Fruit fly (Drosophila melanogaster) whole organism, embryonic: ENCODE data around the gene CG15629.

Experiments used
- Aef1 ChIP-seq: fragments of 200-800 bp; sonication (Bioruptor generic); IDR thresholded peaks from 3 replicates; pipeline ENCODE4 v1.3.6; 2022; ENCODE audit warnings: missing biosample characterization, missing genetic modification characterization
- Antp ChIP-seq: fragments of 200-800 bp; sonication (Bioruptor generic); optimal IDR thresholded peaks from 3 replicates; lab custom pipeline; 2016; ENCODE audit warnings: missing biosample characterization, missing genetic modification characterization
- CG10431 ChIP-seq: fragments of 200-800 bp; sonication (Bioruptor generic); optimal IDR thresholded peaks from 3 replicates; lab custom pipeline; 2018; ENCODE audit warnings: missing biosample characterization, mild to moderate bottlenecking, missing genetic modification characterization
- CG1233 ChIP-seq: fragments of 200-800 bp; sonication (Bioruptor generic); optimal IDR thresholded peaks from 4 replicates; lab custom pipeline; 2018; ENCODE audit warnings: missing biosample characterization, mild to moderate bottlenecking, missing genetic modification characterization
- CG13296 ChIP-seq: fragments of 200-800 bp; sonication (Bioruptor generic); optimal IDR thresholded peaks from 3 replicates; lab custom pipeline; 2018; ENCODE audit warnings: missing biosample characterization, mild to moderate bottlenecking, missing genetic modification characterization
- CG13894 ChIP-seq: fragments of 200-800 bp; sonication (Bioruptor generic); optimal IDR thresholded peaks from 3 replicates; lab custom pipeline; 2018; ENCODE audit warnings: missing biosample characterization, mild to moderate bottlenecking, missing genetic modification characterization, moderate library complexity
- CG1647 ChIP-seq: fragments of 200-800 bp; sonication (Bioruptor generic); optimal IDR thresholded peaks from 3 replicates; lab custom pipeline; 2016; ENCODE audit warnings: missing biosample characterization, missing genetic modification characterization
- CG17328 ChIP-seq: fragments of 200-800 bp; sonication (Bioruptor generic); IDR thresholded peaks from 2 replicates; pipeline ENCODE4 v1.3.6; 2022; ENCODE audit warnings: missing biosample characterization, missing genetic modification characterization
- CG17612 ChIP-seq: fragments of 200-800 bp; sonication (Bioruptor generic); IDR thresholded peaks from 2 replicates; pipeline ENCODE4 v1.3.6; 2022; ENCODE audit warnings: missing biosample characterization, missing genetic modification characterization
- CG17829 ChIP-seq: fragments of 200-800 bp; optimal IDR thresholded peaks from 2 replicates; lab custom pipeline; 2019; ENCODE audit warnings: missing biosample characterization, mild to moderate bottlenecking, missing genetic modification characterization, moderate library complexity
- CG2129 ChIP-seq: fragments of 200-800 bp; sonication (Bioruptor generic); IDR thresholded peaks from 2 replicates; pipeline ENCODE4 v1.3.6; 2022; ENCODE audit warnings: missing biosample characterization, missing genetic modification characterization; ENCODE audit not compliant: partially characterized antibody
- CG2202 ChIP-seq: fragments of 200-800 bp; sonication (Bioruptor generic); optimal IDR thresholded peaks from 2 replicates; lab custom pipeline; 2018; ENCODE audit warnings: missing biosample characterization, mild to moderate bottlenecking, missing genetic modification characterization
- CG30403 ChIP-seq: fragments of 200-800 bp; sonication (Bioruptor generic); optimal IDR thresholded peaks from 3 replicates; lab custom pipeline; 2016; ENCODE audit warnings: missing biosample characterization, missing genetic modification characterization
- CG31441 ChIP-seq: fragments of 200-800 bp; sonication (Bioruptor generic); IDR thresholded peaks from 2 replicates; pipeline ENCODE4 v1.3.6; 2022; ENCODE audit warnings: missing biosample characterization, missing genetic modification characterization
- CG34376 ChIP-seq: fragments of 200-800 bp; sonication (Bioruptor generic); optimal IDR thresholded peaks from 2 replicates; lab custom pipeline; 2018; ENCODE audit warnings: missing biosample characterization, mild to moderate bottlenecking, missing genetic modification characterization
- CG34422 ChIP-seq: fragments of 200-800 bp; sonication (Bioruptor generic); IDR thresholded peaks from 3 replicates; pipeline ENCODE4 v1.3.6; 2022; ENCODE audit warnings: missing biosample characterization, missing genetic modification characterization
- CG3995 ChIP-seq: fragments of 200-800 bp; sonication (Bioruptor generic); optimal IDR thresholded peaks from 3 replicates; lab custom pipeline; 2016; ENCODE audit warnings: missing biosample characterization, missing genetic modification characterization
- CG6272 ChIP-seq: fragments of 200-800 bp; sonication (Bioruptor generic); IDR thresholded peaks from 2 replicates; pipeline ENCODE4 v1.3.6; 2022; ENCODE audit warnings: missing biosample characterization, missing genetic modification characterization
- Deaf1 ChIP-seq: fragments of 200-800 bp; optimal IDR thresholded peaks from 3 replicates; lab custom pipeline; 2019; ENCODE audit warnings: missing biosample characterization, mild to moderate bottlenecking, missing genetic modification characterization, moderate library complexity
- Doc3 ChIP-seq: fragments of 200-800 bp; sonication (Bioruptor generic); IDR thresholded peaks from 3 replicates; pipeline ENCODE4 v1.3.6; 2022; ENCODE audit warnings: missing biosample characterization, missing genetic modification characterization; ENCODE audit not compliant: partially characterized antibody
- Dref ChIP-seq: fragments of 200-800 bp; sonication (Bioruptor generic); IDR thresholded peaks from 2 replicates; pipeline ENCODE4 v1.3.6; 2022; ENCODE audit warnings: missing biosample characterization, missing genetic modification characterization
- Drgx ChIP-seq: fragments of 200-800 bp; sonication (Bioruptor generic); IDR thresholded peaks from 2 replicates; pipeline ENCODE4 v1.3.6; 2022; ENCODE audit warnings: missing biosample characterization, missing genetic modification characterization
- E2f1 ChIP-seq: fragments of 200-800 bp; sonication (Bioruptor generic); IDR thresholded peaks from 2 replicates; pipeline ENCODE4 v1.3.6; 2022; ENCODE audit warnings: missing biosample characterization, missing genetic modification characterization
- Ets65A ChIP-seq: fragments of 200-800 bp; sonication (Bioruptor generic); peaks from one replicate; lab custom pipeline; 2016; ENCODE audit warnings: missing biosample characterization, missing genetic modification characterization
- Ets97D ChIP-seq: fragments of 200-800 bp; sonication (Bioruptor generic); optimal IDR thresholded peaks from 3 replicates; lab custom pipeline; 2016; ENCODE audit warnings: missing biosample characterization, missing genetic modification characterization
- HLH4C ChIP-seq: fragments of 200-800 bp; sonication (Bioruptor generic); IDR thresholded peaks from 3 replicates; pipeline ENCODE4 v1.3.6; 2022; ENCODE audit warnings: missing biosample characterization, missing genetic modification characterization; ENCODE audit not compliant: partially characterized antibody
- HmgD ChIP-seq: fragments of 200-800 bp; sonication (Bioruptor generic); optimal IDR thresholded peaks from 3 replicates; lab custom pipeline; 2016; ENCODE audit warnings: missing biosample characterization, missing genetic modification characterization
- Hr78 ChIP-seq, 2 experiments: fragments of 200-800 bp in 1 of 2; fragments of >200 bp in 1 of 2; sonication (Bioruptor generic) in 1 of 2; optimal IDR thresholded peaks; 2 replicates each; lab custom pipeline; 2017 to 2019; ENCODE audit warnings: missing biosample characterization in 2 of 2, missing genetic modification characterization in 2 of 2, mild to moderate bottlenecking in 1 of 2, moderate library complexity in 1 of 2
- MESR4 ChIP-seq: fragments of 200-800 bp; sonication (Bioruptor generic); optimal IDR thresholded peaks from 2 replicates; lab custom pipeline; 2018; ENCODE audit warnings: missing biosample characterization, mild to moderate bottlenecking, missing genetic modification characterization, moderate library complexity
- NC2α ChIP-seq: fragments of 200-800 bp; sonication (Bioruptor generic); optimal IDR thresholded peaks from 2 replicates; lab custom pipeline; 2016; ENCODE audit warnings: missing biosample characterization, missing genetic modification characterization
- Nf-YA ChIP-seq: fragments of 200-800 bp; sonication (Bioruptor generic); IDR thresholded peaks from 2 replicates; pipeline ENCODE4 v1.3.6; 2022; ENCODE audit warnings: missing biosample characterization, missing genetic modification characterization
- Rx ChIP-seq: fragments of 200-800 bp; sonication (Bioruptor generic); IDR thresholded peaks from 2 replicates; pipeline ENCODE4 v1.3.6; 2022; ENCODE audit warnings: missing biosample characterization, missing genetic modification characterization
- Sin3A ChIP-seq: fragments of >200 bp; optimal IDR thresholded peaks from 2 replicates; lab custom pipeline; 2018
- Vsx1 ChIP-seq: fragments of 200-800 bp; sonication (Bioruptor generic); optimal IDR thresholded peaks from 2 replicates; lab custom pipeline; 2017; ENCODE audit warnings: missing biosample characterization, mild to moderate bottlenecking, missing genetic modification characterization, missing genetic modification reagents
- cas ChIP-seq: fragments of 200-800 bp; sonication (Bioruptor generic); IDR thresholded peaks from 2 replicates; pipeline ENCODE4 v1.3.6; 2022; ENCODE audit warnings: missing biosample characterization, missing genetic modification characterization
- caup ChIP-seq: fragments of 200-800 bp; sonication (Bioruptor generic); optimal IDR thresholded peaks from 3 replicates; lab custom pipeline; 2017; ENCODE audit warnings: missing biosample characterization, mild to moderate bottlenecking, missing genetic modification characterization, moderate library complexity; ENCODE audit not compliant: severe bottlenecking
- dimm ChIP-seq: fragments of 200-800 bp; sonication (Bioruptor generic); IDR thresholded peaks from 2 replicates; pipeline ENCODE4 v1.3.6; 2022; ENCODE audit warnings: missing biosample characterization, missing genetic modification characterization
- disco-r ChIP-seq: fragments of 200-800 bp; sonication (Bioruptor generic); optimal IDR thresholded peaks from 2 replicates; lab custom pipeline; 2016; ENCODE audit warnings: missing biosample characterization, missing genetic modification characterization
- emc ChIP-seq: fragments of 200-800 bp; sonication (Bioruptor generic); optimal IDR thresholded peaks from 2 replicates; lab custom pipeline; 2016; ENCODE audit warnings: missing biosample characterization, missing genetic modification characterization
- ems ChIP-seq: fragments of 200-800 bp; sonication (Bioruptor generic); optimal IDR thresholded peaks from 3 replicates; lab custom pipeline; 2016; ENCODE audit warnings: missing biosample characterization, missing genetic modification characterization
- gro ChIP-seq: fragments of 200-800 bp; sonication (Bioruptor generic); optimal IDR thresholded peaks from 2 replicates; lab custom pipeline; 2016; ENCODE audit warnings: missing biosample characterization, missing genetic modification characterization
- gsb ChIP-seq: fragments of 200-800 bp; sonication (Bioruptor generic); IDR thresholded peaks from 2 replicates; pipeline ENCODE4 v1.3.6; 2022; ENCODE audit warnings: missing biosample characterization, missing genetic modification characterization
- hb ChIP-seq: fragments of 200-800 bp; sonication (Bioruptor generic); IDR thresholded peaks from 3 replicates; pipeline ENCODE4 v1.3.6; 2022; ENCODE audit warnings: missing biosample characterization, missing genetic modification characterization; ENCODE audit not compliant: partially characterized antibody
- oc ChIP-seq: fragments of 200-800 bp; sonication (Bioruptor generic); optimal IDR thresholded peaks from 2 replicates; lab custom pipeline; 2018; ENCODE audit warnings: missing biosample characterization, mild to moderate bottlenecking, missing genetic modification characterization, moderate library complexity
- p53 ChIP-seq: fragments of 200-800 bp; sonication (Bioruptor generic); optimal IDR thresholded peaks from 2 replicates; lab custom pipeline; 2016; ENCODE audit warnings: missing biosample characterization, missing genetic modification characterization
- peb ChIP-seq: fragments of 200-800 bp; sonication (Bioruptor generic); IDR thresholded peaks from 2 replicates; pipeline ENCODE4 v1.3.6; 2022; ENCODE audit warnings: missing biosample characterization, missing genetic modification characterization
- slou ChIP-seq: fragments of 200-800 bp; sonication (Bioruptor generic); optimal IDR thresholded peaks from 3 replicates; lab custom pipeline; 2016; ENCODE audit warnings: missing biosample characterization, missing genetic modification characterization
- so ChIP-seq: fragments of 200-800 bp; sonication (Bioruptor generic); IDR thresholded peaks from 3 replicates; pipeline ENCODE4 v1.3.6; 2022; ENCODE audit warnings: missing biosample characterization, missing genetic modification characterization
- sr ChIP-seq: fragments of 200-800 bp; sonication (Bioruptor generic); IDR thresholded peaks from 3 replicates; pipeline ENCODE4 v1.3.6; 2022; ENCODE audit warnings: missing biosample characterization, missing genetic modification characterization
- unc-4 ChIP-seq: fragments of 200-800 bp; sonication (Bioruptor generic); IDR thresholded peaks from 2 replicates; pipeline ENCODE4 v1.3.6; 2022; ENCODE audit warnings: missing biosample characterization, missing genetic modification characterization; ENCODE audit not compliant: partially characterized antibody
- vfl ChIP-seq: fragments of 200-800 bp; sonication (Bioruptor generic); optimal IDR thresholded peaks from 2 replicates; lab custom pipeline; 2016; ENCODE audit warnings: missing biosample characterization, missing genetic modification characterization
- wek ChIP-seq: fragments of 200-800 bp; sonication (Bioruptor generic); optimal IDR thresholded peaks from 3 replicates; lab custom pipeline; 2018; ENCODE audit warnings: missing biosample characterization, mild to moderate bottlenecking, missing genetic modification characterization, moderate library complexity

CG15629 gene

dm6 chr2L:4861503-4861902, 48.7 kb downstream of the CG15629 start (continued):
- TF ChIP-seq vfl (GFP tag; lab: Kevin White, UChicago), result no peak
- no peak for TF ChIP-seq Dref
- TF ChIP-seq oc (tag; lab: Kevin White, UChicago), result no peak
- TF ChIP-seq CG10431, result no peak
- no peak for TF ChIP-seq Sin3A (lab: Kevin White, UChicago)
- peak; percentile 50; the same call in 1 of the 2 replicates for TF ChIP-seq CG6272 (GFP tag; lab: Robert Waterston, UW)
- no peak for TF ChIP-seq disco-r
- peak; percentile 62; the same call in 1 of the 2 replicates for TF ChIP-seq gsb (GFP tag; lab: Robert Waterston, UW)
- TF ChIP-seq NC2α (GFP tag; lab: Kevin White, UChicago), result no peak
- TF ChIP-seq HmgD, result no peak
- no peak for TF ChIP-seq slou (GFP tag; lab: Kevin White, UChicago)
- TF ChIP-seq CG34422, result peak; percentile 52; the same call in 2 of the 3 replicates
- no peak for TF ChIP-seq CG34376 (GFP tag; lab: Kevin White, UChicago)
- no peak for TF ChIP-seq CG1647 (GFP tag; lab: Kevin White, UChicago)
- peak; percentile 50; the same call in 1 of the 2 replicates for TF ChIP-seq E2f1 (GFP tag; lab: Robert Waterston, UW)
- TF ChIP-seq CG1233 (GFP tag; lab: Kevin White, UChicago), result peak; percentile 35
- no peak for TF ChIP-seq sr
- no peak for TF ChIP-seq p53 (GFP tag; lab: Kevin White, UChicago)
- no peak for TF ChIP-seq Vsx1 (GFP tag; lab: Kevin White, UChicago)
- no peak for TF ChIP-seq peb (GFP tag; lab: Robert Waterston, UW)
- TF ChIP-seq CG2202 (tag; lab: Kevin White, UChicago), result no peak
- TF ChIP-seq Aef1 (GFP tag; lab: Robert Waterston, UW), result peak; percentile 38; the same call in 1 of the 3 replicates
- no peak for TF ChIP-seq Deaf1 (tag; lab: Kevin White, UChicago)
- TF ChIP-seq Ets97D (GFP tag; lab: Kevin White, UChicago), result no peak
- no peak for TF ChIP-seq CG17829 (tag; lab: Kevin White, UChicago)
- TF ChIP-seq CG3995 (GFP tag; lab: Kevin White, UChicago), result no peak
- TF ChIP-seq dimm (GFP tag; lab: Robert Waterston, UW), result no peak
- TF ChIP-seq CG2129 (GFP tag; lab: Robert Waterston, UW), result no peak
- TF ChIP-seq Ets65A (GFP tag; lab: Kevin White, UChicago), result peak; percentile 51
- no peak for TF ChIP-seq CG17328 (GFP tag; lab: Robert Waterston, UW)
- no peak for TF ChIP-seq HLH4C (GFP tag; lab: Robert Waterston, UW)
- TF ChIP-seq CG17612 (GFP tag; lab: Robert Waterston, UW), result no peak
- no peak for TF ChIP-seq caup (GFP tag; lab: Kevin White, UChicago)
- no peak for TF ChIP-seq Nf-YA (GFP tag; lab: Robert Waterston, UW)
- no peak for TF ChIP-seq hb (GFP tag; lab: Robert Waterston, UW)
- no peak for TF ChIP-seq Antp (GFP tag; lab: Kevin White, UChicago)
- peak; percentile 37 for TF ChIP-seq CG13894 (tag; lab: Kevin White, UChicago)
- TF ChIP-seq emc, result no peak
- peak; percentile 38; the same call in 1 of the 2 replicates for TF ChIP-seq Drgx
- no peak for TF ChIP-seq ems (GFP tag; lab: Kevin White, UChicago)
- TF ChIP-seq Hr78 (GFP tag; optimal IDR thresholded peaks at IDR 0.05; lab: Kevin White, UChicago), result no peak
- no peak for TF ChIP-seq unc-4 (GFP tag; lab: Robert Waterston, UW)
- TF ChIP-seq Doc3 (GFP tag; lab: Robert Waterston, UW), result no peak
- no peak for TF ChIP-seq cas
- TF ChIP-seq gro (GFP tag; lab: Kevin White, UChicago), result no peak
- no peak for TF ChIP-seq CG31441 (GFP tag; lab: Robert Waterston, UW)
- TF ChIP-seq so (GFP tag; lab: Robert Waterston, UW), result no peak
- no peak for TF ChIP-seq MESR4 (GFP tag; lab: Kevin White, UChicago)
- no peak for TF ChIP-seq wek (GFP tag; lab: Kevin White, UChicago)
- no peak for TF ChIP-seq CG30403
- TF ChIP-seq Rx, result peak; percentile 57; the same call in 1 of the 2 replicates
- TF ChIP-seq CG13296 (GFP tag; lab: Kevin White, UChicago), result peak; percentile 39
